Fruit fly (Drosophila melanogaster) whole organism, embryonic: Measurements from ENCODE around the gene CG15406.

Experiments
- Atf-2 ChIP-seq: fragments of 200-800 bp; sonication (Bioruptor generic); optimal IDR thresholded peaks from 2 replicates; lab custom pipeline; 2016; ENCODE audit warnings: missing biosample characterization, missing genetic modification characterization
- B-H2 ChIP-seq: fragments of 200-800 bp; sonication (Bioruptor generic); optimal IDR thresholded peaks from 2 replicates; lab custom pipeline; 2018; ENCODE audit warnings: missing biosample characterization, mild to moderate bottlenecking, missing genetic modification characterization
- Bgb ChIP-seq: fragments of 200-800 bp; sonication (Bioruptor generic); IDR thresholded peaks from 2 replicates; pipeline ENCODE4 v1.3.6; 2022; ENCODE audit warnings: missing biosample characterization, missing genetic modification characterization; ENCODE audit not compliant: partially characterized antibody
- BtbVII ChIP-seq: fragments of 200-800 bp; sonication (Bioruptor generic); optimal IDR thresholded peaks from 3 replicates; lab custom pipeline; 2017; ENCODE audit warnings: missing biosample characterization, mild to moderate bottlenecking, missing genetic modification characterization
- CG10274 ChIP-seq: fragments of 200-800 bp; sonication (Bioruptor generic); optimal IDR thresholded peaks from 3 replicates; lab custom pipeline; 2017; ENCODE audit warnings: missing biosample characterization, mild to moderate bottlenecking, missing genetic modification characterization
- CG10565 ChIP-seq: fragments of 200-800 bp; sonication (Bioruptor generic); optimal IDR thresholded peaks from 3 replicates; lab custom pipeline; 2016; ENCODE audit warnings: missing biosample characterization, mild to moderate bottlenecking, missing genetic modification characterization
- CG10654 ChIP-seq: fragments of 200-800 bp; sonication (Bioruptor generic); optimal IDR thresholded peaks from 2 replicates; lab custom pipeline; 2016; ENCODE audit warnings: missing biosample characterization, missing genetic modification characterization
- CG11398 ChIP-seq: fragments of 200-800 bp; sonication (Bioruptor generic); optimal IDR thresholded peaks from 2 replicates; lab custom pipeline; 2016; ENCODE audit warnings: missing biosample characterization, missing genetic modification characterization
- CG12236 ChIP-seq: fragments of 200-800 bp; sonication (Bioruptor generic); optimal IDR thresholded peaks from 2 replicates; lab custom pipeline; 2016; ENCODE audit warnings: missing biosample characterization, missing genetic modification characterization
- CG12659 ChIP-seq: fragments of 200-800 bp; sonication (Bioruptor generic); optimal IDR thresholded peaks from 3 replicates; lab custom pipeline; 2017; ENCODE audit warnings: mild to moderate bottlenecking, missing biosample characterization, missing genetic modification reagents, missing genetic modification characterization
- CG14860 ChIP-seq: fragments of 200-800 bp; sonication (Bioruptor generic); IDR thresholded peaks from 3 replicates; pipeline ENCODE4 v1.3.6; 2022; ENCODE audit warnings: missing biosample characterization, missing genetic modification characterization; ENCODE audit not compliant: partially characterized antibody
- CG1647 ChIP-seq: fragments of 200-800 bp; sonication (Bioruptor generic); optimal IDR thresholded peaks from 3 replicates; lab custom pipeline; 2016; ENCODE audit warnings: missing biosample characterization, missing genetic modification characterization
- CG17361 ChIP-seq: fragments of 200-800 bp; sonication (Bioruptor generic); IDR thresholded peaks from 3 replicates; pipeline ENCODE4 v1.3.6; 2022; ENCODE audit warnings: missing biosample characterization, missing genetic modification characterization
- CG17612 ChIP-seq: fragments of 200-800 bp; sonication (Bioruptor generic); IDR thresholded peaks from 2 replicates; pipeline ENCODE4 v1.3.6; 2022; ENCODE audit warnings: missing biosample characterization, missing genetic modification characterization
- CG18619 ChIP-seq: fragments of 200-800 bp; sonication (Bioruptor generic); optimal IDR thresholded peaks from 3 replicates; lab custom pipeline; 2017; ENCODE audit warnings: missing biosample characterization, mild to moderate bottlenecking, missing genetic modification characterization
- CG2120 ChIP-seq: fragments of 200-800 bp; sonication (Bioruptor generic); optimal IDR thresholded peaks from 3 replicates; lab custom pipeline; 2016; ENCODE audit warnings: missing biosample characterization, missing genetic modification characterization
- CG32767 ChIP-seq: fragments of 200-800 bp; sonication (Bioruptor generic); IDR thresholded peaks from 2 replicates; pipeline ENCODE4 v1.3.6; 2022; ENCODE audit warnings: missing biosample characterization, missing genetic modification characterization
- CG3407 ChIP-seq: fragments of 200-800 bp; sonication (Bioruptor generic); optimal IDR thresholded peaks from 2 replicates; lab custom pipeline; 2018; ENCODE audit warnings: missing biosample characterization, mild to moderate bottlenecking, missing genetic modification characterization
- CG3847 ChIP-seq: fragments of 200-800 bp; sonication (Bioruptor generic); IDR thresholded peaks from 2 replicates; pipeline ENCODE4 v1.3.6; 2022; ENCODE audit warnings: missing biosample characterization, missing genetic modification characterization
- CG4360 ChIP-seq: fragments of 200-800 bp; sonication (Bioruptor generic); IDR thresholded peaks from 2 replicates; pipeline ENCODE4 v1.3.6; 2022; ENCODE audit warnings: missing biosample characterization, missing genetic modification characterization
- CG4820 ChIP-seq: fragments of 200-800 bp; sonication (Bioruptor generic); optimal IDR thresholded peaks from 3 replicates; lab custom pipeline; 2016; ENCODE audit warnings: missing biosample characterization, missing genetic modification characterization
- CG6765 ChIP-seq: fragments of 200-800 bp; sonication (Bioruptor generic); optimal IDR thresholded peaks from 3 replicates; lab custom pipeline; 2017; ENCODE audit warnings: missing biosample characterization, mild to moderate bottlenecking, missing genetic modification characterization
- CG6813 ChIP-seq: fragments of 200-800 bp; sonication (Bioruptor generic); optimal IDR thresholded peaks from 2 replicates; lab custom pipeline; 2017; ENCODE audit warnings: missing biosample characterization, missing genetic modification characterization, mild to moderate bottlenecking, moderate library complexity, missing genetic modification reagents
- CG8388 ChIP-seq: fragments of 200-800 bp; sonication (Bioruptor generic); optimal IDR thresholded peaks from 2 replicates; lab custom pipeline; 2019; ENCODE audit warnings: missing biosample characterization, mild to moderate bottlenecking, missing genetic modification characterization, moderate library complexity
- CG9609 ChIP-seq: fragments of 200-800 bp; sonication (Bioruptor generic); optimal IDR thresholded peaks from 3 replicates; lab custom pipeline; 2016; ENCODE audit warnings: missing biosample characterization, missing genetic modification characterization
- Camta ChIP-seq: fragments of 200-800 bp; sonication (Bioruptor generic); optimal IDR thresholded peaks from 2 replicates; lab custom pipeline; 2016; ENCODE audit warnings: missing biosample characterization, missing genetic modification characterization
- Doc2 ChIP-seq: fragments of 200-800 bp; sonication (Bioruptor generic); IDR thresholded peaks from 2 replicates; pipeline ENCODE4 v1.3.6; 2022; ENCODE audit warnings: missing biosample characterization, missing genetic modification characterization
- Mrtf ChIP-seq: fragments of 200-800 bp; sonication (Bioruptor generic); IDR thresholded peaks from 3 replicates; pipeline ENCODE4 v1.3.6; 2022; ENCODE audit warnings: missing biosample characterization, missing genetic modification characterization
- Myb ChIP-seq: fragments of 200-800 bp; sonication (Bioruptor generic); optimal IDR thresholded peaks from 2 replicates; lab custom pipeline; 2016; ENCODE audit warnings: missing biosample characterization, missing genetic modification characterization
- Oli ChIP-seq: fragments of 200-800 bp; sonication (Bioruptor generic); optimal IDR thresholded peaks from 2 replicates; lab custom pipeline; 2018; ENCODE audit warnings: missing biosample characterization, mild to moderate bottlenecking, missing genetic modification characterization, moderate library complexity
- Optix ChIP-seq: fragments of 200-800 bp; sonication (Bioruptor generic); IDR thresholded peaks from 3 replicates; pipeline ENCODE4 v1.3.6; 2022; ENCODE audit warnings: missing biosample characterization, missing genetic modification characterization
- Rx ChIP-seq: fragments of 200-800 bp; sonication (Bioruptor generic); IDR thresholded peaks from 2 replicates; pipeline ENCODE4 v1.3.6; 2022; ENCODE audit warnings: missing biosample characterization, missing genetic modification characterization
- Sox100B ChIP-seq: fragments of 200-800 bp; sonication (Bioruptor generic); optimal IDR thresholded peaks from 3 replicates; lab custom pipeline; 2018; ENCODE audit warnings: missing biosample characterization, mild to moderate bottlenecking, missing genetic modification characterization
- Spps ChIP-seq: fragments of 200-800 bp; sonication (Bioruptor generic); optimal IDR thresholded peaks from 2 replicates; lab custom pipeline; 2018; ENCODE audit warnings: missing biosample characterization, mild to moderate bottlenecking, missing genetic modification characterization
- Ssrp ChIP-seq: fragments of 200-800 bp; sonication (Bioruptor generic); optimal IDR thresholded peaks from 2 replicates; lab custom pipeline; 2018; ENCODE audit warnings: missing biosample characterization, mild to moderate bottlenecking, missing genetic modification characterization, moderate library complexity
- abd-A ChIP-seq: fragments of 200-800 bp; sonication (Bioruptor generic); optimal IDR thresholded peaks from 3 replicates; lab custom pipeline; 2019; ENCODE audit warnings: missing biosample characterization, mild to moderate bottlenecking, missing genetic modification characterization, moderate library complexity
- al ChIP-seq: fragments of 200-800 bp; sonication (Bioruptor generic); IDR thresholded peaks from 2 replicates; pipeline ENCODE4 v1.3.6; 2022; ENCODE audit warnings: missing biosample characterization, missing genetic modification characterization
- ato ChIP-seq: fragments of 200-800 bp; sonication (Bioruptor generic); IDR thresholded peaks from 2 replicates; pipeline ENCODE4 v1.3.6; 2022; ENCODE audit warnings: missing biosample characterization, missing genetic modification characterization; ENCODE audit not compliant: partially characterized antibody
- bab2 ChIP-seq: fragments of 200-800 bp; sonication (Bioruptor generic); optimal IDR thresholded peaks from 2 replicates; lab custom pipeline; 2016; ENCODE audit warnings: missing biosample characterization, missing genetic modification characterization
- ewg ChIP-seq: fragments of 200-800 bp; sonication (Bioruptor generic); optimal IDR thresholded peaks from 3 replicates; lab custom pipeline; 2017; ENCODE audit warnings: mild to moderate bottlenecking, missing biosample characterization, missing genetic modification reagents, missing genetic modification characterization
- grau ChIP-seq: fragments of 200-800 bp; optimal IDR thresholded peaks from 3 replicates; lab custom pipeline; 2019; ENCODE audit warnings: missing biosample characterization, mild to moderate bottlenecking, missing genetic modification characterization, moderate library complexity
- h ChIP-seq: fragments of >200 bp; optimal IDR thresholded peaks from 2 replicates; lab custom pipeline; 2017
- jigr1 ChIP-seq: fragments of 200-800 bp; sonication (Bioruptor generic); IDR thresholded peaks from 3 replicates; pipeline ENCODE4 v1.3.6; 2022; ENCODE audit warnings: missing biosample characterization, missing genetic modification characterization
- klu ChIP-seq: fragments of 200-800 bp; sonication (Bioruptor generic); IDR thresholded peaks from 2 replicates; pipeline ENCODE4 v1.3.6; 2022; ENCODE audit warnings: missing biosample characterization, missing genetic modification characterization
- mam ChIP-seq: fragments of 200-800 bp; sonication (Bioruptor generic); optimal IDR thresholded peaks from 3 replicates; lab custom pipeline; 2016; ENCODE audit warnings: missing biosample characterization, missing genetic modification characterization
- onecut ChIP-seq: fragments of 200-800 bp; sonication (Bioruptor generic); IDR thresholded peaks from 2 replicates; pipeline ENCODE4 v1.3.6; 2022; ENCODE audit warnings: missing biosample characterization, missing genetic modification characterization
- pum ChIP-seq: fragments of 200-800 bp; sonication (Bioruptor generic); optimal IDR thresholded peaks from 2 replicates; lab custom pipeline; 2016; ENCODE audit warnings: missing biosample characterization, missing genetic modification characterization
- toy ChIP-seq: fragments of 200-800 bp; sonication (Bioruptor generic); IDR thresholded peaks from 2 replicates; pipeline ENCODE4 v1.3.6; 2022; ENCODE audit warnings: missing biosample characterization, missing genetic modification characterization
- wdn ChIP-seq: fragments of 200-800 bp; sonication (Bioruptor generic); IDR thresholded peaks from 2 replicates; pipeline ENCODE4 v1.3.6; 2022; ENCODE audit warnings: missing biosample characterization, missing genetic modification characterization
- wek ChIP-seq: fragments of 200-800 bp; sonication (Bioruptor generic); optimal IDR thresholded peaks from 3 replicates; lab custom pipeline; 2018; ENCODE audit warnings: missing biosample characterization, mild to moderate bottlenecking, missing genetic modification characterization, moderate library complexity

Gene CG15406

dm6 chr2L:3301755-3302499 is 7.1 kb upstream of the CG15406 start (continued):
- peak; percentile 99 for TF ChIP-seq CG10654
- TF ChIP-seq bab2 (GFP tag; lab: Kevin White, UChicago): peak; percentile 100
- TF ChIP-seq CG3407 (GFP tag; lab: Kevin White, UChicago): peak; percentile 99
- TF ChIP-seq CG12236 (GFP tag; lab: Kevin White, UChicago): peak; percentile 99
- TF ChIP-seq Sox100B (GFP tag; lab: Kevin White, UChicago): peak; percentile 98
- TF ChIP-seq wek (GFP tag; lab: Kevin White, UChicago): peak; percentile 97
- TF ChIP-seq CG17361 (GFP tag; lab: Robert Waterston, UW): peak; percentile 100
- peak; percentile 99 for TF ChIP-seq Camta (GFP tag; lab: Kevin White, UChicago)
- peak; percentile 99 for TF ChIP-seq wdn (GFP tag; lab: Robert Waterston, UW)
- peak; percentile 100 for TF ChIP-seq CG6813
- TF ChIP-seq Mrtf (GFP tag; lab: Robert Waterston, UW): peak; percentile 99
- TF ChIP-seq klu (GFP tag; lab: Robert Waterston, UW): peak; percentile 99
- peak; percentile 100 for TF ChIP-seq B-H2 (GFP tag; lab: Kevin White, UChicago)
- no peak for TF ChIP-seq CG14860 (GFP tag; lab: Robert Waterston, UW)
- peak; percentile 99 for TF ChIP-seq Ssrp
- peak; percentile 99 for TF ChIP-seq grau
- peak; percentile 98 for TF ChIP-seq Rx
- peak; percentile 99 for TF ChIP-seq Atf-2 (GFP tag; lab: Kevin White, UChicago)
- no peak for TF ChIP-seq h (lab: Kevin White, UChicago)
- TF ChIP-seq Optix (GFP tag; lab: Robert Waterston, UW): peak; percentile 99
- peak; percentile 100 for TF ChIP-seq CG2120
- TF ChIP-seq CG4360 (GFP tag; lab: Robert Waterston, UW): peak; percentile 99
- peak; percentile 100 for TF ChIP-seq mam (GFP tag; lab: Kevin White, UChicago)
- peak; percentile 100 for TF ChIP-seq CG9609
- TF ChIP-seq Bgb (GFP tag; lab: Robert Waterston, UW): no peak
- TF ChIP-seq CG6765: peak; percentile 99
- TF ChIP-seq abd-A (tag; lab: Kevin White, UChicago): peak; percentile 99
- TF ChIP-seq ewg (GFP tag; lab: Kevin White, UChicago): peak; percentile 99
- peak; percentile 99 for TF ChIP-seq CG10274 (GFP tag; lab: Kevin White, UChicago)
- peak; percentile 99 for TF ChIP-seq toy (GFP tag; lab: Robert Waterston, UW)
- peak; percentile 99 for TF ChIP-seq CG17612 (GFP tag; lab: Robert Waterston, UW)
- TF ChIP-seq Spps (tag; lab: Kevin White, UChicago): peak; percentile 97
- peak; percentile 99 for TF ChIP-seq CG8388
- no peak for TF ChIP-seq ato (GFP tag; lab: Robert Waterston, UW)
- peak; percentile 98 for TF ChIP-seq CG10565
- TF ChIP-seq pum: peak; percentile 99
- peak; percentile 100 for TF ChIP-seq CG18619 (GFP tag; lab: Kevin White, UChicago)
- TF ChIP-seq al (GFP tag; lab: Robert Waterston, UW): peak; percentile 99
- peak; percentile 99 for TF ChIP-seq CG4820 (GFP tag; lab: Kevin White, UChicago)
- peak; percentile 99 for TF ChIP-seq CG11398
- peak; percentile 95 for TF ChIP-seq jigr1 (GFP tag; lab: Robert Waterston, UW)
- TF ChIP-seq CG32767 (GFP tag; lab: Robert Waterston, UW): peak; percentile 99
- TF ChIP-seq Oli (tag; lab: Kevin White, UChicago): peak; percentile 99
- peak; percentile 99 for TF ChIP-seq CG1647 (GFP tag; lab: Kevin White, UChicago)
- TF ChIP-seq onecut: peak; percentile 99
- TF ChIP-seq Myb (GFP tag; lab: Kevin White, UChicago): peak; percentile 97
- TF ChIP-seq CG12659: peak; percentile 100
- TF ChIP-seq BtbVII (GFP tag; lab: Kevin White, UChicago): peak; percentile 100
- TF ChIP-seq CG3847: peak; percentile 100
- TF ChIP-seq Doc2: peak; percentile 97
